Worm (Caenorhabditis elegans): Measurements from ENCODE around the gene cyn-1.

cyn-1 gene

ce11 chrV:14317621-14318020, 38.3 kb upstream of the cyn-1 start:
- TF ChIP-seq flt-1 (GFP tag; IDR thresholded peaks at IDR 0.05) (no peak), hmg-4 (GFP tag; optimal IDR thresholded peaks at IDR 0.05) (no peak), tbx-11 (GFP tag; IDR thresholded peaks at IDR 0.05) (no peak), ceh-36 (tag; optimal IDR thresholded peaks at IDR 0.05) (no peak), scrt-1 (GFP tag; IDR thresholded peaks at IDR 0.05) (no peak), hnd-1 (tag; optimal IDR thresholded peaks at IDR 0.05) (no peak), ceh-13 (GFP tag; optimal IDR thresholded peaks at IDR 0.05) (no peak), ets-7 (tag; optimal IDR thresholded peaks at IDR 0.05) (no peak), hmbx-1 (tag; optimal IDR thresholded peaks at IDR 0.05) (no peak), sea-1 (GFP tag; conservative IDR thresholded peaks at IDR 0.05) (no peak), ama-1 (optimal IDR thresholded peaks at IDR 0.05) (no peak), aly-1 (tag; optimal IDR thresholded peaks at IDR 0.05) (no peak), pes-1 (GFP tag; IDR thresholded peaks at IDR 0.05) (no peak), tbx-37 (GFP tag; conservative IDR thresholded peaks at IDR 0.05) (no peak), tra-4 (tag; optimal IDR thresholded peaks at IDR 0.05) (no peak), F13C5.2 (tag; optimal IDR thresholded peaks at IDR 0.05) (no peak)

- TF ChIP-seq ama-1 (optimal IDR thresholded peaks at IDR 0.05) (no peak), aly-1 (tag; optimal IDR thresholded peaks at IDR 0.05) (peak; percentile 55), scrt-1 (GFP tag; IDR thresholded peaks at IDR 0.05) (no peak)
These were observed 36.6 kb upstream of the cyn-1 start, which contains the start of gene F47B8.13 for ce11 chrV:14319101-14319781. Gene F47B8.13, minus strand, starts transcription at chrV:14319731.

ce11 chrV:14320246-14320645, 35.6 kb upstream of the cyn-1 start, which contains the start of gene F47B8.14:
Gene F47B8.14, plus strand, starts transcription at chrV:14320546.
- TF ChIP-seq ceh-13 (GFP tag; optimal IDR thresholded peaks at IDR 0.05) (no peak), tbx-37 (GFP tag; conservative IDR thresholded peaks at IDR 0.05) (no peak), hmg-4 (GFP tag; optimal IDR thresholded peaks at IDR 0.05) (no peak), tra-4 (tag; optimal IDR thresholded peaks at IDR 0.05) (no peak), B0310.2 (tag; optimal IDR thresholded peaks at IDR 0.05) (no peak), ets-7 (tag; optimal IDR thresholded peaks at IDR 0.05) (no peak), hmbx-1 (tag; optimal IDR thresholded peaks at IDR 0.05) (no peak), tbx-11 (GFP tag; IDR thresholded peaks at IDR 0.05) (no peak), hnd-1 (tag; optimal IDR thresholded peaks at IDR 0.05) (no peak)

ce11 chrV:14320730-14321319, 35.1 kb upstream of the cyn-1 start:
- TF ChIP-seq sea-1 (GFP tag; conservative IDR thresholded peaks at IDR 0.05) (0 out of 2 replicates have a peak, but pooled peaks have one; percentile 21), ama-1 (optimal IDR thresholded peaks at IDR 0.05) (no peak)

ce11 chrV:14322743-14323142, 33.1 kb upstream of the cyn-1 start, which contains the start of gene F47B8.3:
Gene F47B8.3, minus strand, starts transcription at chrV:14323003.
- no peak for TF ChIP-seq ets-7 (tag; optimal IDR thresholded peaks at IDR 0.05)
- TF ChIP-seq aly-1 (tag; optimal IDR thresholded peaks at IDR 0.05), result no peak
- no peak for TF ChIP-seq B0310.2 (tag; optimal IDR thresholded peaks at IDR 0.05)
- TF ChIP-seq sea-1 (GFP tag; conservative IDR thresholded peaks at IDR 0.05), result no peak
- no peak for TF ChIP-seq hnd-1 (tag; optimal IDR thresholded peaks at IDR 0.05)
- no peak for TF ChIP-seq tbx-11 (GFP tag; IDR thresholded peaks at IDR 0.05)
- no peak for TF ChIP-seq pes-1 (GFP tag; IDR thresholded peaks at IDR 0.05)
- TF ChIP-seq hmg-4 (GFP tag; optimal IDR thresholded peaks at IDR 0.05), result no peak
- TF ChIP-seq hmbx-1 (tag; optimal IDR thresholded peaks at IDR 0.05), result no peak

- TF ChIP-seq sea-1 (GFP tag; conservative IDR thresholded peaks at IDR 0.05), result no peak
- TF ChIP-seq ceh-13 (GFP tag; optimal IDR thresholded peaks at IDR 0.05), result no peak
- peak; percentile 26 for TF ChIP-seq aly-1 (tag; optimal IDR thresholded peaks at IDR 0.05)
- no peak for TF ChIP-seq ets-7 (tag; optimal IDR thresholded peaks at IDR 0.05)
- no peak for TF ChIP-seq tbx-11 (GFP tag; IDR thresholded peaks at IDR 0.05)
- no peak for TF ChIP-seq ama-1 (optimal IDR thresholded peaks at IDR 0.05)
These were observed 31.1 kb upstream of the cyn-1 start, which contains the start of the genes F47B8.4 and F47B8.18 for ce11 chrV:14324502-14325467. Gene F47B8.4, minus strand, starts transcription at chrV:14324673. Gene F47B8.18, minus strand, starts transcription at chrV:14325464.

ce11 chrV:14327776-14328175, 28.1 kb upstream of the cyn-1 start, which contains the start of gene F47B8.5:
Gene F47B8.5, minus strand, starts transcription at chrV:14327876.
- TF ChIP-seq B0310.2 (tag; optimal IDR thresholded peaks at IDR 0.05), result no peak
- no peak for TF ChIP-seq hmbx-1 (tag; optimal IDR thresholded peaks at IDR 0.05)
- TF ChIP-seq ceh-13 (GFP tag; optimal IDR thresholded peaks at IDR 0.05), result no peak
- no peak for TF ChIP-seq flt-1 (GFP tag; IDR thresholded peaks at IDR 0.05)
- TF ChIP-seq F13C5.2 (tag; optimal IDR thresholded peaks at IDR 0.05), result no peak
- no peak for TF ChIP-seq ceh-36 (tag; optimal IDR thresholded peaks at IDR 0.05)
- no peak for TF ChIP-seq tbx-11 (GFP tag; IDR thresholded peaks at IDR 0.05)
- no peak for TF ChIP-seq scrt-1 (GFP tag; IDR thresholded peaks at IDR 0.05)
- TF ChIP-seq tra-4 (tag; optimal IDR thresholded peaks at IDR 0.05), result no peak
- no peak for TF ChIP-seq hmg-4 (GFP tag; optimal IDR thresholded peaks at IDR 0.05)
- TF ChIP-seq tbx-37 (GFP tag; conservative IDR thresholded peaks at IDR 0.05), result no peak

All from whole organism, early embryonic.